Worm (Caenorhabditis elegans): ENCODE data around the gene hlh-29.

hlh-29 gene

ce11 chrX:17544349-17544936 lies 4.0 kb downstream of the hlh-29 start (continued):
- TF ChIP-seq ahr-1 (tag; optimal IDR thresholded peaks at IDR 0.05) (no peak), zip-5 (tag; optimal IDR thresholded peaks at IDR 0.05) (no peak), syd-9 (tag; optimal IDR thresholded peaks at IDR 0.05) (no peak), ttx-3 (tag; optimal IDR thresholded peaks at IDR 0.05) (no peak), lin-11 (tag; optimal IDR thresholded peaks at IDR 0.05) (no peak), C38D4.7 (GFP tag; optimal IDR thresholded peaks at IDR 0.05) (no peak), hlh-13 (GFP tag; optimal IDR thresholded peaks at IDR 0.05) (no peak), hlh-15 (tag; optimal IDR thresholded peaks at IDR 0.05) (no peak), pros-1 (tag; optimal IDR thresholded peaks at IDR 0.05) (no peak), ceh-9 (tag; optimal IDR thresholded peaks at IDR 0.05) (no peak), sox-4 (tag; optimal IDR thresholded peaks at IDR 0.05) (no peak), ceh-18 (tag; optimal IDR thresholded peaks at IDR 0.05) (peak; percentile 66), lim-6 (tag; optimal IDR thresholded peaks at IDR 0.05) (no peak), ref-2 (tag; optimal IDR thresholded peaks at IDR 0.05) (peak; percentile 44), ama-1 (optimal IDR thresholded peaks at IDR 0.05) (no peak), ceh-30 (tag; optimal IDR thresholded peaks at IDR 0.05) (no peak), tbx-2 (tag; optimal IDR thresholded peaks at IDR 0.05) (peak; percentile 43), pha-4 (tag; optimal IDR thresholded peaks at IDR 0.05) (no peak), ceh-45 (GFP tag; IDR thresholded peaks at IDR 0.05) (no peak)

- no peak for TF ChIP-seq C08G9.2 (tag; optimal IDR thresholded peaks at IDR 0.05)
- TF ChIP-seq ceh-34 (tag; optimal IDR thresholded peaks at IDR 0.05): no peak
- no peak for TF ChIP-seq pqm-1 (tag; optimal IDR thresholded peaks at IDR 0.05)
- TF ChIP-seq pax-1 (tag; optimal IDR thresholded peaks at IDR 0.05): no peak
- TF ChIP-seq hlh-30 (tag; optimal IDR thresholded peaks at IDR 0.05; ENCODE audit: insufficient read depth): peak; percentile 13
- no peak for TF ChIP-seq ceh-2 (tag; optimal IDR thresholded peaks at IDR 0.05)
- TF ChIP-seq F13H6.1 (tag; optimal IDR thresholded peaks at IDR 0.05): no peak
Measured at ce11 chrX:17539968-17540367, 8.5 kb downstream of the hlh-29 start.

- no peak for TF ChIP-seq F13H6.1 (tag; optimal IDR thresholded peaks at IDR 0.05)
- TF ChIP-seq lim-6 (tag; optimal IDR thresholded peaks at IDR 0.05): no peak
- no peak for TF ChIP-seq C08G9.2 (tag; optimal IDR thresholded peaks at IDR 0.05)
Measured at ce11 chrX:17537568-17537967, 10.9 kb downstream of the hlh-29 start.

ce11 chrX:17534877-17535276 lies 13.6 kb downstream of the hlh-29 start:
- no peak for TF ChIP-seq sox-2 (GFP tag; IDR thresholded peaks at IDR 0.05)
- no peak for TF ChIP-seq ceh-31 (tag; optimal IDR thresholded peaks at IDR 0.05)
- TF ChIP-seq F13H6.1 (tag; optimal IDR thresholded peaks at IDR 0.05): no peak
- TF ChIP-seq eyg-1 (tag; optimal IDR thresholded peaks at IDR 0.05): no peak
- TF ChIP-seq sdc-2 (tag; optimal IDR thresholded peaks at IDR 0.05): no peak
- TF ChIP-seq odd-2 (tag; optimal IDR thresholded peaks at IDR 0.05): no peak
- TF ChIP-seq madf-2 (tag; optimal IDR thresholded peaks at IDR 0.05): no peak
- no peak for TF ChIP-seq ceh-30 (tag; optimal IDR thresholded peaks at IDR 0.05)
- TF ChIP-seq hlh-6 (tag; optimal IDR thresholded peaks at IDR 0.05): no peak
- no peak for TF ChIP-seq pag-3 (tag; optimal IDR thresholded peaks at IDR 0.05; ENCODE audit: borderline replicate concordance)
- no peak for TF ChIP-seq hlh-13 (GFP tag; optimal IDR thresholded peaks at IDR 0.05)

- TF ChIP-seq elt-2 (tag; optimal IDR thresholded peaks at IDR 0.05): peak; percentile 25
- TF ChIP-seq ama-1 (optimal IDR thresholded peaks at IDR 0.05): no peak
Measured at ce11 chrX:17534014-17534465, 14.4 kb downstream of the hlh-29 start, which contains the start of gene F31A3.3. TSS of gene F31A3.3 (minus strand) at chrX:17534064.

Data from whole organism, late embryonic.